Fruit fly (Drosophila melanogaster): ENCODE data around the gene Orc5.

DNA sequence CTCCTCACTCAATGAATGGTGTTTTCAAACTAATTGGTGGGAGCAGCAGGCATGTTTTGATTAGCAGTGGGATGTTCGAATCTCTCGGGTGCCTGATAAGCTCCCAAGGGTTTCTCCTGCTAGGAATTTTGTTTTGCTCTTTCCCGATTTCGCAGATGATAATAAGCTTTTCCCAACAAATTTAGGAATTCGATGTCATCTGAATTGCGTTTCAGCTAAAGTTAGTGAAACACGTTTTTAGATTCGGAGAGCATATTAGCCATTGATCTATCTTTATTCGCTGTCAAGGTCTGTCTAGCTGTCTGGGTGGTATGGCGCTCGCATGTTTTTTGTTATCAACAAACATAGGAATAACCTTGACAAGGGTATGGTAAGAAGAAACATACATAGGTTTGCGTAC lies 11.9 kb downstream of the Orc5 start, which contains the start of gene CG33307:
- no peak for TF ChIP-seq toe (GFP tag; optimal IDR thresholded peaks at IDR 0.05)
- TF ChIP-seq cnc (optimal IDR thresholded peaks at IDR 0.05), result no peak
- TF ChIP-seq CG14711 (tag; optimal IDR thresholded peaks at IDR 0.05), result no peak
- no peak for TF ChIP-seq CG7101 (tag; optimal IDR thresholded peaks at IDR 0.05)
- no peak for TF ChIP-seq cic (GFP tag; optimal IDR thresholded peaks at IDR 0.05)
- no peak for TF ChIP-seq CG12768 (GFP tag; optimal IDR thresholded peaks at IDR 0.05)
- no peak for TF ChIP-seq pad (GFP tag; optimal IDR thresholded peaks at IDR 0.05)
- no peak for TF ChIP-seq CG11617 (GFP tag; optimal IDR thresholded peaks at IDR 0.05)
- no peak for TF ChIP-seq Crg-1 (GFP tag; optimal IDR thresholded peaks at IDR 0.05)
- TF ChIP-seq kay (GFP tag; ENCODE audit: borderline replicate concordance), result no peak
- TF ChIP-seq ovo (GFP tag; optimal IDR thresholded peaks at IDR 0.05), result no peak
- TF ChIP-seq Clk (GFP tag; optimal IDR thresholded peaks at IDR 0.05), result no peak

All from whole organism, adult.